Worm (Caenorhabditis elegans) whole organism, early embryonic: ENCODE data around the gene F38A6.5.

Experiments
- B0310.2 ChIP-seq: sonication (generic microtip); optimal IDR thresholded peaks from 2 replicates; lab custom pipeline; 2016; ENCODE audit warnings: mild to moderate bottlenecking, missing genetic modification characterization, missing compliant biosample characterization
- F13C5.2 ChIP-seq: sonication (generic microtip); optimal IDR thresholded peaks from 2 replicates; lab custom pipeline; 2017; ENCODE audit warnings: mild to moderate bottlenecking, missing genetic modification characterization, inconsistent platforms, missing compliant biosample characterization
- aly-1 ChIP-seq: sonication (generic microtip); optimal IDR thresholded peaks from 2 replicates; lab custom pipeline; 2016; ENCODE audit warnings: missing genetic modification characterization, missing compliant biosample characterization
- ama-1 ChIP-seq: fragments of 150-350 bp; optimal IDR thresholded peaks from 2 replicates; lab custom pipeline; 2014
- ceh-36 ChIP-seq: sonication (generic microtip); optimal IDR thresholded peaks from 2 replicates; lab custom pipeline; 2016; ENCODE audit warnings: missing genetic modification characterization, inconsistent platforms, missing compliant biosample characterization
- flt-1 ChIP-seq: fragments of 200-800 bp; sonication (Bioruptor generic); IDR thresholded peaks from 2 replicates; pipeline ENCODE4 v1.3.6; 2022; ENCODE audit warnings: missing genetic modification characterization, missing compliant biosample characterization
- hmbx-1 ChIP-seq: sonication (generic microtip); optimal IDR thresholded peaks from 2 replicates; lab custom pipeline; 2016; ENCODE audit warnings: mild to moderate bottlenecking, missing genetic modification characterization, missing compliant biosample characterization
- hmg-4 ChIP-seq: fragments of 200-800 bp; sonication (Bioruptor generic); optimal IDR thresholded peaks from 2 replicates; lab custom pipeline; 2018; ENCODE audit warnings: mild to moderate bottlenecking, missing genetic modification characterization, missing compliant biosample characterization
- hnd-1 ChIP-seq: sonication (generic microtip); optimal IDR thresholded peaks from 2 replicates; lab custom pipeline; 2016; ENCODE audit warnings: missing genetic modification characterization, missing compliant biosample characterization
- pes-1 ChIP-seq: fragments of 200-800 bp; sonication (Bioruptor generic); IDR thresholded peaks from 2 replicates; pipeline ENCODE4 v1.3.6; 2022; ENCODE audit warnings: missing genetic modification reagents, missing genetic modification characterization, missing compliant biosample characterization
- scrt-1 ChIP-seq: fragments of 200-800 bp; sonication (Bioruptor generic); IDR thresholded peaks from 2 replicates; pipeline ENCODE4 v1.3.6; 2022; ENCODE audit warnings: missing genetic modification characterization, missing compliant biosample characterization
- sea-1 ChIP-seq: fragments of 200-800 bp; sonication (Bioruptor generic); conservative IDR thresholded peaks from 2 replicates; pipeline ENCODE4 v1.3.6; 2022; ENCODE audit warnings: missing genetic modification characterization, missing compliant biosample characterization
- tbx-11 ChIP-seq: fragments of 200-800 bp; sonication (Bioruptor generic); IDR thresholded peaks from 2 replicates; pipeline ENCODE4 v1.3.6; 2022; ENCODE audit warnings: missing genetic modification characterization, missing compliant biosample characterization
- tra-4 ChIP-seq: sonication (generic microtip); optimal IDR thresholded peaks from 2 replicates; lab custom pipeline; 2017; ENCODE audit warnings: missing genetic modification characterization, missing compliant biosample characterization

- TF ChIP-seq sea-1 (GFP tag; lab: Robert Waterston, UW) (no peak), pes-1 (GFP tag; lab: Robert Waterston, UW) (no peak), ama-1 (lab: Kevin White, UChicago) (no peak), F13C5.2 (tag; lab: Kevin White, UChicago) (no peak), scrt-1 (GFP tag; lab: Robert Waterston, UW) (no peak), aly-1 (no peak), tbx-11 (no peak), hmbx-1 (no peak), hnd-1 (tag; lab: Kevin White, UChicago) (no peak), hmg-4 (GFP tag; lab: Kevin White, UChicago) (no peak), flt-1 (GFP tag; lab: Robert Waterston, UW) (no peak), B0310.2 (tag; lab: Kevin White, UChicago) (no peak), ceh-36 (tag; lab: Kevin White, UChicago) (no peak), tra-4 (tag; lab: Kevin White, UChicago) (no peak)
Observed at ce11 chrV:20813646-20814045, 40.1 kb upstream of the F38A6.5 start.
